Worm (Caenorhabditis elegans) whole organism, young adult: ENCODE results near the gene srx-5.

Experiments used
- ceh-40 ChIP-seq: fragments of 200-800 bp; sonication (Bioruptor generic); IDR thresholded peaks from 2 replicates; pipeline ENCODE4 v1.3.6; 2022; ENCODE audit warnings: missing genetic modification characterization, missing compliant biosample characterization
- egl-18 ChIP-seq: fragments of 200-800 bp; sonication (Bioruptor generic); IDR thresholded peaks from 2 replicates; pipeline ENCODE4 v1.3.6; 2022; ENCODE audit warnings: missing genetic modification reagents, missing genetic modification characterization, missing compliant biosample characterization
- ekl-4 ChIP-seq: fragments of 200-800 bp; sonication (Bioruptor generic); IDR thresholded peaks from 2 replicates; pipeline ENCODE4 v1.3.6; 2022; ENCODE audit warnings: missing genetic modification reagents, missing genetic modification characterization, missing compliant biosample characterization
- nfya-2 ChIP-seq: fragments of 200-800 bp; sonication (Bioruptor generic); IDR thresholded peaks from 2 replicates; pipeline ENCODE4 v1.3.6; 2022; ENCODE audit warnings: missing genetic modification reagents, missing genetic modification characterization, missing compliant biosample characterization
- rec-8 ChIP-seq, 2 experiments: sonication (generic microtip); optimal IDR thresholded peaks; 2 replicates each; lab custom pipeline; 2016; ENCODE audit warnings: mild to moderate bottlenecking in 2 of 2, missing genetic modification characterization in 2 of 2, missing genetic modification reagents in 2 of 2, missing genotype in 2 of 2, missing biosample characterization in 1 of 2, missing compliant biosample characterization in 1 of 2, moderate library complexity in 1 of 2

DNA sequence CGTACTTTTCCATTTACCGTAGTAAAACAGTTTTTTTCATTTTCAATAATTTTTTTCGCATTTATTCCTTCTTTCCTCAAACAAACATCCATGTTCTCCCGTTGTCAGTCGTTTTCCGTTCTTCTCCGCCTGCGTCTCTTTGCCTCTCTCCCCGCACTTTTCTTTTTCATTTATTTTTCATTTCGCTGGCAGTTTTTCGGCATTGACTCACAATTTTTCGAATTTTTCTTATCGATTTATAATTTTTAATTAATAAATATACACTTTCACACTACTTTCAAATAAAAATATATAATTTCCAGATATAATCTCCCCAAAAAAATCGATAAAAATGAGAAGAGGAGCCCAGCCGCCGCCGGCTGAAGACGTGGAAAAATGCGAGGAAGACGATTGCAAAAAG, 12.5 kb upstream of the srx-5 start, which contains the start of gene H25P19.1:
- TF ChIP-seq egl-18 (GFP tag; lab: Robert Waterston, UW): no peak
- no peak for TF ChIP-seq nfya-2
- TF ChIP-seq ceh-40 (GFP tag; lab: Robert Waterston, UW): no peak
- TF ChIP-seq rec-8 (tag; optimal IDR thresholded peaks at IDR 0.05; lab: Kevin White, UChicago): no peak
- TF ChIP-seq ekl-4 (GFP tag; lab: Robert Waterston, UW): no peak
